Worm (Caenorhabditis elegans): ENCODE measurements around the gene ile-2.

DNA sequence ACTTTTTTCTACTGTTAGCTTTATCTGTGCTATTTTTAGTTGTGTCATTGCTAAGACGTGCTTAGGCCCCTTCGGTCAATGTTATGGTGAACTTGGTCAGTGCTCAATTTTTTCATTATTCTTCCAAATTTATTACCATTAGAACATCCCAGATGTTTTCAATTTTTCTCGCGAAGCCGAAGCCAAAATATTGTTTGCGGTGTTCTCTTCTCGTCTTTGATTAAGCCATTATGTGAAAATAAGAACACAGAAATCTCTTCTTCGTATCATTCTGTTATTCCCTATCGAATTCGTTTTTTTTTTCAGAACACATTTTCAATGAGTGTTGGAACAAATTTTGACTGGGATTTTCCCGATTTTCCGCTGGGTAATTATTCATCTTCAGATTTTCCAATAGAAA is 34.1 kb downstream of the ile-2 start, which contains the start of gene gtr-1:
- no peak for TF ChIP-seq hmg-4 (GFP tag; optimal IDR thresholded peaks at IDR 0.05)
- TF ChIP-seq ama-1 (optimal IDR thresholded peaks at IDR 0.05): no peak
- TF ChIP-seq hnd-1 (tag; optimal IDR thresholded peaks at IDR 0.05): no peak
- TF ChIP-seq flt-1 (GFP tag; IDR thresholded peaks at IDR 0.05): no peak
- no peak for TF ChIP-seq ceh-13 (GFP tag; optimal IDR thresholded peaks at IDR 0.05)
- no peak for TF ChIP-seq aly-1 (tag; optimal IDR thresholded peaks at IDR 0.05)
- TF ChIP-seq scrt-1 (GFP tag; IDR thresholded peaks at IDR 0.05): no peak
- TF ChIP-seq tbx-37 (GFP tag; conservative IDR thresholded peaks at IDR 0.05): no peak
- TF ChIP-seq tra-4 (tag; optimal IDR thresholded peaks at IDR 0.05): no peak
- TF ChIP-seq F13C5.2 (tag; optimal IDR thresholded peaks at IDR 0.05): no peak
- no peak for TF ChIP-seq B0310.2 (tag; optimal IDR thresholded peaks at IDR 0.05)
- no peak for TF ChIP-seq ceh-36 (tag; optimal IDR thresholded peaks at IDR 0.05)
